Worm (Caenorhabditis elegans) whole organism, late embryonic: ENCODE measurements around the gene srw-54.
A peak's percentile ranks its signal among the peaks of the same experiment; 100 is the strongest.

ENCODE experiments used
- ama-1 ChIP-seq: fragments of 150-350 bp; optimal IDR thresholded peaks from 2 replicates; lab custom pipeline; 2014
- ceh-2 ChIP-seq: sonication (generic microtip); optimal IDR thresholded peaks from 2 replicates; lab custom pipeline; 2016; ENCODE audit warnings: missing genotype, missing genetic modification characterization, missing compliant biosample characterization
- ceh-24 ChIP-seq: sonication (generic microtip); optimal IDR thresholded peaks from 2 replicates; lab custom pipeline; 2016; ENCODE audit warnings: mild to moderate bottlenecking, missing genetic modification characterization, missing compliant biosample characterization
- ceh-6 ChIP-seq: fragments of 200-800 bp; sonication (Bioruptor generic); optimal IDR thresholded peaks from 2 replicates; lab custom pipeline; 2018; ENCODE audit warnings: mild to moderate bottlenecking, missing genetic modification characterization, missing compliant biosample characterization
- dve-1 ChIP-seq: sonication (generic microtip); optimal IDR thresholded peaks from 2 replicates; lab custom pipeline; 2017; ENCODE audit warnings: antibody characterized with exemption, mild to moderate bottlenecking, missing genetic modification characterization, missing compliant biosample characterization
- elt-2 ChIP-seq: sonication (generic microtip); optimal IDR thresholded peaks from 2 replicates; lab custom pipeline; 2016; ENCODE audit warnings: missing genetic modification reagents, missing genetic modification characterization, missing compliant biosample characterization
- elt-4 ChIP-seq: sonication (generic microtip); optimal IDR thresholded peaks from 2 replicates; lab custom pipeline; 2016; ENCODE audit warnings: missing genetic modification characterization, missing compliant biosample characterization
- nhr-11 ChIP-seq: fragments of 150-350 bp; optimal IDR thresholded peaks from 2 replicates; lab custom pipeline; 2014; ENCODE audit warnings: missing biosample characterization, missing genetic modification characterization
- pat-9 ChIP-seq: fragments of 200-800 bp; sonication (Bioruptor generic); optimal IDR thresholded peaks from 2 replicates; lab custom pipeline; 2018; ENCODE audit warnings: mild to moderate bottlenecking, missing genetic modification characterization, moderate library complexity, missing compliant biosample characterization
- pha-2 ChIP-seq: sonication (generic microtip); optimal IDR thresholded peaks from 2 replicates; lab custom pipeline; 2017; ENCODE audit warnings: mild to moderate bottlenecking, missing genetic modification characterization, missing compliant biosample characterization
- unc-55 ChIP-seq: sonication (generic microtip); optimal IDR thresholded peaks from 2 replicates; lab custom pipeline; 2017; ENCODE audit warnings: missing biosample characterization, missing genetic modification reagents, missing genetic modification characterization

- TF ChIP-seq elt-4 (tag; lab: Kevin White, UChicago): no peak
- TF ChIP-seq ceh-2 (tag; lab: Kevin White, UChicago): no peak
- no peak for TF ChIP-seq ama-1
- no peak for TF ChIP-seq ceh-6 (GFP tag; lab: Kevin White, UChicago)
- TF ChIP-seq dve-1 (tag; lab: Kevin White, UChicago): no peak
- TF ChIP-seq pha-2: no peak
- TF ChIP-seq elt-2 (tag; lab: Kevin White, UChicago): peak; percentile 32
- TF ChIP-seq pat-9 (tag; lab: Kevin White, UChicago): no peak
- no peak for TF ChIP-seq ceh-24 (tag; lab: Kevin White, UChicago)
- TF ChIP-seq nhr-11 (tag; lab: Kevin White, UChicago): no peak
- no peak for TF ChIP-seq unc-55 (GFP tag; lab: Kevin White, UChicago)
Measured at ce11 chrV:16627962-16628361, 16.8 kb downstream of the srw-54 start, which contains the start of gene oac-53.
